Worm (Caenorhabditis elegans): ENCODE data around the gene C18D11.3.
A peak's percentile ranks its signal among the peaks of the same experiment; 100 is the strongest.
"Not testable (repeated sequence)": the region's sequence is repeated elsewhere in the genome, so short reads cannot be mapped to it uniquely, and the experiment has no call there.

C18D11.3 gene

ce11 chrIII:11823260-11823659 lies at the start of gene C18D11.3:
TSS of gene C18D11.3 (plus strand) at chrIII:11823448.
- TF ChIP-seq him-1 (tag; optimal IDR thresholded peaks at IDR 0.05) (peak; percentile 35), dao-5 (tag; optimal IDR thresholded peaks at IDR 0.05) (no peak), W03F9.2 (tag; optimal IDR thresholded peaks at IDR 0.05) (peak; percentile 79)

DNA sequence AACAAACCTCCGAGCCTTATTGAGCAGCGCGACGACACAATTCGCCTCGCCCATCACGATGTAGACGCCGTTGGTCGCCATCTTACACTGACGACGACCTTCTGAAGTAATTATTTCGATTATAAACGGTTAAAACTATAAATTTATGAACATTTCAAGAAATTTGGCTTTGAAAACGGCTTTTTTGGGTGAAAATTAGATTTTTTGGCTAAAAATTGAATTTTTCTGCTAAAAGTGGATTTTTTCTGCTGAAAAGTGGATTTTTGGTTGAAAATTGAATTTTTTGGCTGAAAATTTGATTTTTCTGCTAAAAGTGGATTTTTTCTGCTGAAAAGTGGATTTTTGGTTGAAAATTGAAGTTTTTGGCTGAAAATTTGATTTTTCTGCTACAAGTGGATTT lies 49.7 kb upstream of the C18D11.3 start, which contains the start of gene gbf-1:
TSS of gene gbf-1 (minus strand) at position 101 of the 400 bp plus-strand sequence.
- not testable (repeated sequence) for TF ChIP-seq him-1, W03F9.2, dao-5 (tag; optimal IDR thresholded peaks at IDR 0.05)

- no peak for TF ChIP-seq him-1 (tag; optimal IDR thresholded peaks at IDR 0.05)
- no peak for TF ChIP-seq W03F9.2 (tag; optimal IDR thresholded peaks at IDR 0.05)
- TF ChIP-seq dao-5 (tag; optimal IDR thresholded peaks at IDR 0.05) = no peak
Measured at ce11 chrIII:11774508-11775000, 48.7 kb upstream of the C18D11.3 start, which contains the start of gene immp-1. TSS of gene immp-1 (plus strand) at chrIII:11774950.

DNA sequence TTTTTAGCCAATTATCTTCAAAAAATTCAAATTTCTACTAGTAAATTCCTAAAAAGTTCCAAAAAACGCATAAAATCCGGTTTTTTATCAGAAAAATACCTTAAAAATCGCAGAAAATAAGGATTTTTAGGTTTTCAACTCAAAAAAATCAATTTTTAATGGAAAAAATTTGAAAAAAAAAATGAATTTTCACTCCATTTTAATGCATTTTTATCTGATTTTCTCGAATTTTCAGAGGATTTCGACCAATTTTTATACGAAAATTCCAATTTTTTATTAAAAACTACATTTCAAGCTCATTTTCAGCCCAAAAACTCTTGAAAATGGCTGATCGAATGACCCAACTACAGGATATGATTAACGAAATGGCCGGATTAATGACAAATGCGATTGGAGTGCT lies 45.9 kb upstream of the C18D11.3 start, which contains the start of gene mdt-21:
TSS of gene mdt-21 (plus strand) at position 301 of the 400 bp plus-strand sequence.
- TF ChIP-seq W03F9.2 (tag; optimal IDR thresholded peaks at IDR 0.05) (no peak), dao-5 (tag; optimal IDR thresholded peaks at IDR 0.05) (no peak), him-1 (tag; optimal IDR thresholded peaks at IDR 0.05) (no peak)

- TF ChIP-seq him-1 (tag; optimal IDR thresholded peaks at IDR 0.05) = no peak
- no peak for TF ChIP-seq W03F9.2 (tag; optimal IDR thresholded peaks at IDR 0.05)
- no peak for TF ChIP-seq dao-5 (tag; optimal IDR thresholded peaks at IDR 0.05)
Measured at ce11 chrIII:11780183-11780664, 43.0 kb upstream of the C18D11.3 start, which contains the start of gene C24H11.5. TSS of gene C24H11.5 (plus strand) at chrIII:11780233.

ce11 chrIII:11781800-11782199 lies 41.4 kb upstream of the C18D11.3 start, which contains the start of gene srd-74:
TSS of gene srd-74 (plus strand) at chrIII:11782100.
- TF ChIP-seq W03F9.2 (tag; optimal IDR thresholded peaks at IDR 0.05) (no peak), dao-5 (tag; optimal IDR thresholded peaks at IDR 0.05) (no peak), him-1 (tag; optimal IDR thresholded peaks at IDR 0.05) (no peak)

DNA sequence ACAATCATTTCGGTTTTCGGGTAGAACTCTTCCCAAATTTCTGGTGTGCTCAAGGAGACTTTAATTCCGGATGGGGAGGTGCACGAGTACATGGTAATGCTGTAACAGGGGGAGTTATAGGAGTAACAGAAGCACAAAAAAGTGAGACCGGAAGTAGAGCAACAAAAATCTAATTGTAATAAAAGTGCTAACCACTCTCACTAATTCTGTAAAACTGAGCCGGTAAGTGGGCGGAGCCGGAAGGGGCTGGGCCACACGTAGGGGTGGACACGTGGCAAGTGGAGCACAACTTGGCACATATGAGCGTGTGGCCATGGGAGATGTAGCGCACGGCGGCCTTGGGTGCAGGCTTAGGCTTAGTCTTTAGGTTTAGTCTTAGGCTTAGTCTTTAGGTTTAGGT lies 37.3 kb upstream of the C18D11.3 start, which contains the start of gene tbx-38:
TSS of gene tbx-38 (minus strand) at position 101 of the 400 bp plus-strand sequence.
- no peak for TF ChIP-seq him-1 (tag; optimal IDR thresholded peaks at IDR 0.05)
- TF ChIP-seq W03F9.2 (tag; optimal IDR thresholded peaks at IDR 0.05) = no peak
- no peak for TF ChIP-seq dao-5 (tag; optimal IDR thresholded peaks at IDR 0.05)

ce11 chrIII:11787376-11787775 lies 35.9 kb upstream of the C18D11.3 start, which contains the start of gene C24H11.1:
TSS of gene C24H11.1 (plus strand) at chrIII:11787676.
- TF ChIP-seq dao-5, W03F9.2, him-1 (tag; optimal IDR thresholded peaks at IDR 0.05): not testable (repeated sequence)

DNA sequence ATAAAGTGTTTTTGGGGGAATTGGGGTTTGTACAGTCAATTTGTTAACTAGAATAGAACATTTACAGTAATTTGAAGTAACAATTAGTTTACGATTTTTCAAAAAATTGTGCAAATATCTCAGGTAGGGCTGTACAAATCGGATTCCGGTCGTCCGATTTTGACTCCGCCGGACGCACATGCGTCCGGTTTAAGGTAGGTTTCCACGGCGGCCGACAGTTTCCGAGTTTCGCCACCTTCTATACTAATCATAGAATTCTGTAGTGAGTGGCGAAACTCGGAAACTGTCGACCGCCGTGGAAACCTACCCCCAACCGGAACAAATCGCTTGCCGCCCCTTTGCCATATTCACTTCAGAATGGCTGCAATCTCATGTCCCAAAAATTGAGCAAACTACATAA lies 33.8 kb upstream of the C18D11.3 start:
- TF ChIP-seq him-1 (tag; optimal IDR thresholded peaks at IDR 0.05) = no peak
- no peak for TF ChIP-seq dao-5 (tag; optimal IDR thresholded peaks at IDR 0.05)
- TF ChIP-seq W03F9.2 (tag; optimal IDR thresholded peaks at IDR 0.05) = no peak

DNA sequence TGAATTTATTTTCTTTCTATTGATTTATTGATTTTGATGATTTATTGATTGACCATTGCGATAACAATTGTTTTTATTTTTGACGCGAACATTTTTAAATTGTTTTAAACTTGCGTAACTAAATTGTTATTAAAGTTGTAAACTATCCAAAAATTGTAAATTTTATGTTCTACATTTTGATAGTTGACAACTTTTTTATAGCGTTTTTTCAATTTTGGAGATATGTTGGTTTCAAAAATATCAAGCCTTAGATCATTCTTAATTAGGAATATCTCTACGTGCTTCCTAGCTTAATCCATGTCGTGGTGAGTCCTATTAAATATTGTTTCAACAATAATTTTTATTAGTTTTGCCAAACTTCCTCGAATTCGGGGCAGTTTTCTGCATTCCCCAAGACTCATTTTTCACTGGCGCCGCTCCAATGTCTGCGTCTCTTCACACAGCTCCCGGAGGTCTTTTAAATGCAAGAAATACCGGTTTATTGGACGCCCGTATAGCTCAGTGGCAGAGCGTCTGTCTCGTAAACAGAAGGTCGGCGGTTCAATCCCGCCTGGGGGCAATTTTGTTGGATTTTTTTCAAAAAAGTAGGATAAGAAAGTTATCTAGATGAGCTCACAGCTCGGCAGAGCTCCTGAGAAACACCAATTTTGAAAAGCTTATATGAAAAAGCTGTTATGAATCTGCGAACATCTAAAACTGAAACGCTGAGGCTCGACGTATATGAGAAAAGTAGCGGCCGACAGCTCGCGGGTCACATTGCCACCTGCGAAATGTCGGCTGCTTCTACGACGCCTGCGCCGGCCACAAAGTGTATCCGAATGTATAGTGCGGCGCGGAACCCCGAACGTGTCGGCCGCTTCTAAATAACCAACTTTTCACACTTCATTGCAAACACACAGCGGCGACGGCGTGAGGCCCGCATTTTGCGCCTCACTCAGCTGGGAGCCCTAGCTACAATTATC lies 30.7 kb upstream of the C18D11.3 start, which contains the start of gene C24H11.2:
TSS of gene C24H11.2 (minus strand) at position 51 of the 962 bp plus-strand sequence.
- peak; percentile 63 for TF ChIP-seq him-1 (tag; optimal IDR thresholded peaks at IDR 0.05)

ce11 chrIII:11794389-11794788 lies 28.9 kb upstream of the C18D11.3 start:
- TF ChIP-seq him-1 (tag; optimal IDR thresholded peaks at IDR 0.05) (no peak), dao-5 (tag; optimal IDR thresholded peaks at IDR 0.05) (no peak), W03F9.2 (tag; optimal IDR thresholded peaks at IDR 0.05) (no peak)

- TF ChIP-seq W03F9.2 (tag; optimal IDR thresholded peaks at IDR 0.05) = no peak
- no peak for TF ChIP-seq dao-5 (tag; optimal IDR thresholded peaks at IDR 0.05)
- TF ChIP-seq him-1 (tag; optimal IDR thresholded peaks at IDR 0.05) = no peak
Measured at ce11 chrIII:11795448-11795847, 27.8 kb upstream of the C18D11.3 start, which contains the start of gene twk-39. TSS of gene twk-39 (plus strand) at chrIII:11795748.

- no peak for TF ChIP-seq dao-5 (tag; optimal IDR thresholded peaks at IDR 0.05)
- TF ChIP-seq him-1 (tag; optimal IDR thresholded peaks at IDR 0.05) = no peak
- TF ChIP-seq W03F9.2 (tag; optimal IDR thresholded peaks at IDR 0.05) = no peak
Measured at ce11 chrIII:11806695-11807094, 16.6 kb upstream of the C18D11.3 start, which contains the start of gene C18D11.7. TSS of gene C18D11.7 (minus strand) at chrIII:11806795.

Data from whole organism, L4/young adult.